Fruit fly (Drosophila melanogaster) whole organism, prepupa: ENCODE measurements around the gene CG9609.

Source experiments
- Blimp-1 ChIP-seq: fragments of 200-800 bp; sonication (Bioruptor generic); optimal IDR thresholded peaks from 3 replicates; lab custom pipeline; 2017; ENCODE audit warnings: missing biosample characterization, missing genetic modification characterization, mild to moderate bottlenecking, moderate library complexity, missing genetic modification reagents
- CG10669 ChIP-seq: fragments of 200-800 bp; sonication (Bioruptor generic); optimal IDR thresholded peaks from 3 replicates; lab custom pipeline; 2018; ENCODE audit warnings: missing biosample characterization, mild to moderate bottlenecking, missing genetic modification characterization, moderate library complexity
- CG11294 ChIP-seq: fragments of 200-800 bp; sonication (Bioruptor generic); IDR thresholded peaks from 2 replicates; pipeline ENCODE4 v1.3.6; 2022; ENCODE audit warnings: missing biosample characterization, missing genetic modification characterization
- CG11762 ChIP-seq: fragments of 200-800 bp; sonication (Bioruptor generic); optimal IDR thresholded peaks from 3 replicates; lab custom pipeline; 2016; ENCODE audit warnings: missing biosample characterization, missing genetic modification characterization; ENCODE audit not compliant: insufficient read depth
- CG1621 ChIP-seq: fragments of 200-800 bp; sonication (Bioruptor generic); optimal IDR thresholded peaks from 3 replicates; lab custom pipeline; 2018; ENCODE audit warnings: missing biosample characterization, mild to moderate bottlenecking, missing genetic modification characterization
- CG3032 ChIP-seq: fragments of 200-800 bp; optimal IDR thresholded peaks from 2 replicates; lab custom pipeline; 2019; ENCODE audit warnings: missing biosample characterization, mild to moderate bottlenecking, missing genetic modification characterization, moderate library complexity
- CG31627 ChIP-seq: fragments of 200-800 bp; sonication (Bioruptor generic); optimal IDR thresholded peaks from 3 replicates; lab custom pipeline; 2016; ENCODE audit warnings: missing biosample characterization, missing genetic modification characterization
- CG32006 ChIP-seq: fragments of 200-800 bp; sonication (Bioruptor generic); optimal IDR thresholded peaks from 3 replicates; lab custom pipeline; 2017; ENCODE audit warnings: missing biosample characterization, mild to moderate bottlenecking, missing genetic modification characterization
- CG34406 ChIP-seq: fragments of 200-800 bp; sonication (Bioruptor generic); optimal IDR thresholded peaks from 3 replicates; lab custom pipeline; 2016; ENCODE audit warnings: missing biosample characterization, missing genetic modification characterization
- CG3919 ChIP-seq: fragments of 200-800 bp; sonication (Bioruptor generic); optimal IDR thresholded peaks from 3 replicates; lab custom pipeline; 2016; ENCODE audit warnings: missing biosample characterization, missing genetic modification characterization
- CG4318 ChIP-seq: fragments of 200-800 bp; sonication (Bioruptor generic); optimal IDR thresholded peaks from 3 replicates; lab custom pipeline; 2017; ENCODE audit warnings: missing biosample characterization, mild to moderate bottlenecking, missing genetic modification characterization
- CG6163 ChIP-seq: fragments of 200-800 bp; sonication (Bioruptor generic); IDR thresholded peaks from 3 replicates; pipeline ENCODE4 v1.3.6; 2022; ENCODE audit warnings: missing biosample characterization, missing genetic modification characterization
- CG6792 ChIP-seq: fragments of 200-800 bp; sonication (Bioruptor generic); optimal IDR thresholded peaks from 3 replicates; lab custom pipeline; 2016; ENCODE audit warnings: missing biosample characterization, missing genetic modification characterization
- CG6808 ChIP-seq: fragments of 200-800 bp; sonication (Bioruptor generic); optimal IDR thresholded peaks from 3 replicates; lab custom pipeline; 2017; ENCODE audit warnings: missing biosample characterization, missing genetic modification characterization, mild to moderate bottlenecking, moderate library complexity, missing genetic modification reagents
- CG7368 ChIP-seq: fragments of 200-800 bp; sonication (Bioruptor generic); optimal IDR thresholded peaks from 3 replicates; lab custom pipeline; 2016; ENCODE audit warnings: missing biosample characterization, missing genetic modification characterization
- CG8119 ChIP-seq: fragments of 200-800 bp; sonication (Bioruptor generic); IDR thresholded peaks from 3 replicates; pipeline ENCODE4 v1.3.6; 2022; ENCODE audit warnings: missing biosample characterization, missing genetic modification characterization
- CG8632 ChIP-seq: fragments of 200-800 bp; sonication (Bioruptor generic); optimal IDR thresholded peaks from 3 replicates; lab custom pipeline; 2016; ENCODE audit warnings: missing biosample characterization, missing genetic modification characterization
- Eip75B ChIP-seq: fragments of 200-800 bp; sonication (Bioruptor generic); optimal IDR thresholded peaks from 3 replicates; lab custom pipeline; 2016; ENCODE audit warnings: missing biosample characterization, missing genetic modification characterization
- Eip78C ChIP-seq: fragments of 200-800 bp; sonication (Bioruptor generic); peaks from one replicate; lab custom pipeline; 2016; ENCODE audit warnings: missing biosample characterization, missing genetic modification characterization
- Eip93F ChIP-seq: fragments of 200-800 bp; sonication (Bioruptor generic); optimal IDR thresholded peaks from 2 replicates; lab custom pipeline; 2016; ENCODE audit warnings: missing biosample characterization, mild to moderate bottlenecking, missing genetic modification characterization
- Ets21C ChIP-seq: fragments of 200-800 bp; sonication (Bioruptor generic); optimal IDR thresholded peaks from 3 replicates; lab custom pipeline; 2016; ENCODE audit warnings: missing biosample characterization, missing genetic modification characterization
- Hr39 ChIP-seq: fragments of 200-800 bp; sonication (Bioruptor generic); optimal IDR thresholded peaks from 2 replicates; lab custom pipeline; 2016; ENCODE audit warnings: missing biosample characterization, missing genetic modification characterization
- Lpt ChIP-seq: fragments of 200-800 bp; sonication (Bioruptor generic); optimal IDR thresholded peaks from 3 replicates; lab custom pipeline; 2016; ENCODE audit warnings: missing biosample characterization, missing genetic modification characterization
- Met ChIP-seq: fragments of 200-800 bp; sonication (Bioruptor generic); optimal IDR thresholded peaks from 3 replicates; lab custom pipeline; 2016; ENCODE audit warnings: missing biosample characterization, missing genetic modification characterization
- OdsH ChIP-seq: fragments of 200-800 bp; sonication (Bioruptor generic); optimal IDR thresholded peaks from 3 replicates; lab custom pipeline; 2016; ENCODE audit warnings: missing biosample characterization, missing genetic modification characterization
- Smox ChIP-seq: fragments of 200-800 bp; sonication (Bioruptor generic); optimal IDR thresholded peaks from 3 replicates; lab custom pipeline; 2016; ENCODE audit warnings: missing biosample characterization, missing genetic modification characterization
- Sox102F ChIP-seq: fragments of 200-800 bp; sonication (Bioruptor generic); optimal IDR thresholded peaks from 2 replicates; lab custom pipeline; 2016; ENCODE audit warnings: missing biosample characterization, mild to moderate bottlenecking, missing genetic modification characterization
- Sox14 ChIP-seq: fragments of 200-800 bp; sonication (Bioruptor generic); optimal IDR thresholded peaks from 3 replicates; lab custom pipeline; 2016; ENCODE audit warnings: missing biosample characterization, missing genetic modification characterization
- Sox15 ChIP-seq: fragments of 200-800 bp; sonication (Bioruptor generic); optimal IDR thresholded peaks from 3 replicates; lab custom pipeline; 2016; ENCODE audit warnings: missing biosample characterization, missing genetic modification characterization
- achi ChIP-seq: fragments of 200-800 bp; sonication (Bioruptor generic); optimal IDR thresholded peaks from 3 replicates; lab custom pipeline; 2016; ENCODE audit warnings: missing biosample characterization, missing genetic modification characterization
- acj6 ChIP-seq: fragments of 200-800 bp; sonication (Bioruptor generic); optimal IDR thresholded peaks from 3 replicates; lab custom pipeline; 2016; ENCODE audit warnings: missing biosample characterization, missing genetic modification characterization
- cyc ChIP-seq: fragments of 200-800 bp; sonication (Bioruptor generic); optimal IDR thresholded peaks from 3 replicates; lab custom pipeline; 2016; ENCODE audit warnings: missing biosample characterization, missing genetic modification characterization
- dac ChIP-seq: fragments of 200-800 bp; sonication (Bioruptor generic); optimal IDR thresholded peaks from 2 replicates; lab custom pipeline; 2017; ENCODE audit warnings: missing biosample characterization, mild to moderate bottlenecking, missing genetic modification characterization
- eg ChIP-seq: fragments of 200-800 bp; sonication (Bioruptor generic); IDR thresholded peaks from 3 replicates; pipeline ENCODE4 v1.3.6; 2022; ENCODE audit warnings: missing biosample characterization, missing genetic modification characterization
- esn ChIP-seq: fragments of 200-800 bp; sonication (Bioruptor generic); optimal IDR thresholded peaks from 2 replicates; lab custom pipeline; 2016; ENCODE audit warnings: missing biosample characterization, mild to moderate bottlenecking, missing genetic modification characterization, moderate library complexity
- fkh ChIP-seq: fragments of 200-800 bp; sonication (Bioruptor generic); optimal IDR thresholded peaks from 3 replicates; lab custom pipeline; 2017; ENCODE audit warnings: missing biosample characterization, mild to moderate bottlenecking, missing genetic modification characterization, moderate library complexity
- lz ChIP-seq: fragments of 200-800 bp; sonication (Bioruptor generic); optimal IDR thresholded peaks from 3 replicates; lab custom pipeline; 2016; ENCODE audit warnings: missing biosample characterization, missing genetic modification characterization
- net ChIP-seq: fragments of 200-800 bp; sonication (Bioruptor generic); optimal IDR thresholded peaks from 3 replicates; lab custom pipeline; 2016; ENCODE audit warnings: missing biosample characterization, missing genetic modification characterization
- pdm3 ChIP-seq: fragments of 200-800 bp; sonication (Bioruptor generic); optimal IDR thresholded peaks from 3 replicates; lab custom pipeline; 2016; ENCODE audit warnings: missing biosample characterization, missing genetic modification characterization
- spab ChIP-seq: fragments of 200-800 bp; sonication (Bioruptor generic); optimal IDR thresholded peaks from 2 replicates; lab custom pipeline; 2017; ENCODE audit warnings: missing biosample characterization, mild to moderate bottlenecking, missing genetic modification characterization, missing genetic modification reagents
- ss ChIP-seq, 2 experiments: fragments of 200-800 bp; sonication (Bioruptor generic); optimal IDR thresholded peaks; 2 replicates in 1 of 2; 3 replicates in 1 of 2; lab custom pipeline; 2017 to 2018; ENCODE audit warnings: mild to moderate bottlenecking in 2 of 2, missing biosample characterization in 2 of 2, missing genetic modification characterization in 2 of 2, moderate library complexity in 1 of 2
- svp ChIP-seq: fragments of 200-800 bp; sonication (Bioruptor generic); peaks from one replicate; lab custom pipeline; 2016; ENCODE audit warnings: missing biosample characterization, missing genetic modification characterization

CG9609 gene

dm6 chrX:16821216-16821615, 34.4 kb upstream of the CG9609 start (continued):
- TF ChIP-seq achi (peak; percentile 10), net (peak; percentile 12), CG3919 (no peak), CG8119 (GFP tag; lab: Robert Waterston, UW) (peak; percentile 62; the same call in 2 of the 3 replicates), Sox15 (GFP tag; lab: Kevin White, UChicago) (no peak), acj6 (GFP tag; lab: Kevin White, UChicago) (peak; percentile 13), lz (GFP tag; lab: Kevin White, UChicago) (no peak), Smox (GFP tag; lab: Kevin White, UChicago) (no peak), CG4318 (GFP tag; lab: Kevin White, UChicago) (peak; percentile 26), CG34406 (GFP tag; lab: Kevin White, UChicago) (no peak), Eip93F (no peak), CG10669 (GFP tag; lab: Kevin White, UChicago) (peak; percentile 5), cyc (GFP tag; lab: Kevin White, UChicago) (no peak), Blimp-1 (no peak), Sox102F (GFP tag; lab: Kevin White, UChicago) (no peak), spab (GFP tag; lab: Kevin White, UChicago) (no peak)
- TF ChIP-seq, all 60 proteins: peak for 18

- no peak for TF ChIP-seq esn
Measured at dm6 chrX:16820665-16821064, 33.9 kb upstream of the CG9609 start.

DNA sequence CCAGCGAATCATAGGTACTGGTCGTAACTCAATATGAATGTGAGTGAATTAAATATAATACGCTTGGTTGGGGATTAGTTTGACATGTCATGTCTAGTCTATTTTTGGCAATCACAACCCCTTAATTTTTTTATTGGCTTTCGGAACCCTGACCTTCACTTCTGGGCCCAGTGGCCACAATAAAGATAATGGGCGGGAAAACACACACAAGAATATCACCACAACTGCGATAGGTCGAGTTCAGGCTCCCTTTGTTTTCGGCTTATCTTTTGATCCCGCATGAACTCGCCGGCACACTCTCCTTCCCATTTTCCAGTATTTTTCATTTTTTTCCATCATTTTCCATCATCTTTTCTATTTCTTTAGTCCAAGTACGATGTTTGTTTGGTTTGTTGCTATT, 31.4 kb upstream of the CG9609 start:
- TF ChIP-seq svp (GFP tag; lab: Kevin White, UChicago) (peak; percentile 92), CG6808 (GFP tag; lab: Kevin White, UChicago) (no peak), OdsH (no peak), Ets21C (GFP tag; lab: Kevin White, UChicago) (no peak), esn (no peak)

- TF ChIP-seq spab (GFP tag; lab: Kevin White, UChicago) (no peak), eg (0 out of 3 replicates have a peak, but pooled peaks have one; percentile 9), CG7368 (no peak), CG11762 (GFP tag; lab: Kevin White, UChicago) (no peak), CG32006 (GFP tag; lab: Kevin White, UChicago) (peak; percentile 30), Eip78C (GFP tag; lab: Kevin White, UChicago) (peak; percentile 54), Eip75B (GFP tag; lab: Kevin White, UChicago) (no peak), ss (GFP tag; optimal IDR thresholded peaks at IDR 0.05; lab: Kevin White, UChicago) (no peak), CG10669 (GFP tag; lab: Kevin White, UChicago) (no peak), esn (no peak), svp (GFP tag; lab: Kevin White, UChicago) (peak; percentile 43), CG8119 (GFP tag; lab: Robert Waterston, UW) (no peak)
- TF ChIP-seq, all 60 proteins: peak for 4
Measured at dm6 chrX:16816500-16816899, 29.7 kb upstream of the CG9609 start.

- TF ChIP-seq Sox15 (GFP tag; lab: Kevin White, UChicago) (no peak), CG6163 (GFP tag; lab: Robert Waterston, UW) (peak; percentile 59; the same call in 1 of the 3 replicates), CG4318 (GFP tag; lab: Kevin White, UChicago) (peak; percentile 26), CG11294 (GFP tag; lab: Robert Waterston, UW) (no peak), CG3032 (peak; percentile 43), dac (GFP tag; lab: Kevin White, UChicago) (no peak), Eip75B (GFP tag; lab: Kevin White, UChicago) (peak; percentile 15), Hr39 (GFP tag; lab: Kevin White, UChicago) (no peak), CG1621 (tag; lab: Kevin White, UChicago) (no peak), Met (peak; percentile 10), Smox (GFP tag; lab: Kevin White, UChicago) (peak; percentile 1), CG8632 (no peak), OdsH (peak; percentile 21), CG6808 (GFP tag; lab: Kevin White, UChicago) (peak; percentile 24), CG31627 (no peak), CG10669 (GFP tag; lab: Kevin White, UChicago) (peak; percentile 39), Eip78C (GFP tag; lab: Kevin White, UChicago) (peak; percentile 78), svp (GFP tag; lab: Kevin White, UChicago) (peak; percentile 73), CG6792 (no peak), Blimp-1 (no peak), Lpt (GFP tag; lab: Kevin White, UChicago) (no peak), Ets21C (GFP tag; lab: Kevin White, UChicago) (no peak), esn (no peak), fkh (GFP tag; lab: Kevin White, UChicago) (no peak), acj6 (GFP tag; lab: Kevin White, UChicago) (peak; percentile 15), net (no peak), CG7368 (no peak), pdm3 (GFP tag; lab: Kevin White, UChicago) (peak; percentile 22), Sox14 (GFP tag; lab: Kevin White, UChicago) (no peak), CG3919 (peak; percentile 22)
Measured at dm6 chrX:16815168-16815567, 28.4 kb upstream of the CG9609 start.
